Fruit fly (Drosophila melanogaster) Kc167 (cell line): ENCODE measurements around the gene Ir75a.

Source experiments
- Myc ChIP-seq: fragments of >200 bp; optimal IDR thresholded peaks from 2 replicates; lab custom pipeline; 2017; ENCODE audit warnings: missing external identifiers
- Sin3A ChIP-seq: fragments of >200 bp; optimal IDR thresholded peaks from 2 replicates; lab custom pipeline; 2018; ENCODE audit warnings: missing external identifiers
- h ChIP-seq: fragments of >200 bp; optimal IDR thresholded peaks from 3 replicates; lab custom pipeline; 2018; ENCODE audit warnings: missing external identifiers
- psq ChIP-seq: fragments of >200 bp; optimal IDR thresholded peaks from 2 replicates; lab custom pipeline; 2017; ENCODE audit warnings: missing external identifiers
- ttk ChIP-seq: sonication (Bioruptor generic); optimal IDR thresholded peaks from 2 replicates; lab custom pipeline; 2017; ENCODE audit warnings: missing external identifiers

DNA sequence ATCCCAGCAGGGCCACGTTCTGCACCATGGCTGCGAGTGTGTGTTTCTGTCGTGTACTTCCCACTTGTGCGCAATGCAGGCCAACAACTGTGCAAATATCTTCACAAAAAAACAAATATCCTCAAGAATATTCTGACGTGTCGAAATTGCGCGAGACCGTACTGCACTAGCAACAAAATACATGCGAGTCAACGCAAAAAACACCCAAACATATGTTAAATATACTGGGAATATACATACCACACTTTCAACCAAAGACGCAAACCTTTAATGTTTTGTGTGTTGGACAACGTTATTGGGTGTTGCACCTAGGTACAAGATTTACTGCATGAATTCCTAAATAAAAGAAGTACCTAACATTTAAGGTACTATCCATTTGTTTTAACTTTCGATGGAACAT lies 15.6 kb downstream of the Ir75a start, which contains the start of gene NUCB1:
- no peak for TF ChIP-seq Sin3A (lab: Kevin White, UChicago)
- TF ChIP-seq h (lab: Kevin White, UChicago), result no peak
- no peak for TF ChIP-seq psq
- no peak for TF ChIP-seq Myc (lab: Kevin White, UChicago)
- TF ChIP-seq ttk (lab: Kevin White, UChicago), result no peak
